Worm (Caenorhabditis elegans) whole organism, L3 larva: Measurements from ENCODE around the gene C29E4.17.
A peak's percentile ranks its signal among the peaks of the same experiment; 100 is the strongest.

Experiments used
- ama-1 ChIP-seq: fragments of 150-350 bp; optimal IDR thresholded peaks from 2 replicates; lab custom pipeline; 2018
- elt-3 ChIP-seq, 3 experiments: fragments of 150-350 bp in 1 of 3; sonication (generic microtip) in 2 of 3; optimal IDR thresholded peaks; 2 replicates in 2 of 3; 4 replicates in 1 of 3; lab custom pipeline; 2014 to 2017; ENCODE audit warnings: missing biosample characterization in 3 of 3, missing genetic modification characterization in 3 of 3
- fos-1 ChIP-seq: fragments of 150-350 bp; optimal IDR thresholded peaks from 2 replicates; lab custom pipeline; 2014; ENCODE audit warnings: missing biosample characterization, missing genetic modification characterization
- jun-1 ChIP-seq: fragments of 150-350 bp; optimal IDR thresholded peaks from 2 replicates; lab custom pipeline; 2014; ENCODE audit warnings: missing biosample characterization, missing genetic modification reagents, missing genetic modification characterization
- nfya-1 ChIP-seq: sonication (generic microtip); optimal IDR thresholded peaks from 2 replicates; lab custom pipeline; 2017; ENCODE audit warnings: missing genetic modification characterization, mild to moderate bottlenecking, missing compliant biosample characterization, antibody characterized with exemption, moderate library complexity; ENCODE audit not compliant: insufficient read depth
- nhr-11 ChIP-seq: fragments of 150-350 bp; optimal IDR thresholded peaks from 2 replicates; lab custom pipeline; 2014; ENCODE audit warnings: missing biosample characterization, missing genetic modification characterization
- nhr-237 ChIP-seq: fragments of 150-350 bp; optimal IDR thresholded peaks from 2 replicates; lab custom pipeline; 2014; ENCODE audit warnings: missing biosample characterization, missing genetic modification characterization
- nhr-25 ChIP-seq: sonication (generic microtip); optimal IDR thresholded peaks from 2 replicates; lab custom pipeline; 2017; ENCODE audit warnings: missing biosample characterization, missing genetic modification characterization
- nhr-77 ChIP-seq: fragments of 150-350 bp; optimal IDR thresholded peaks from 2 replicates; lab custom pipeline; 2014; ENCODE audit warnings: missing biosample characterization, missing genetic modification characterization
- unc-62 ChIP-seq: fragments of 150-350 bp; sonication (generic microtip); optimal IDR thresholded peaks from 4 replicates; lab custom pipeline; 2014; ENCODE audit warnings: missing biosample characterization, missing genetic modification reagents, missing genetic modification characterization

ce11 chrIII:7940819-7941218 lies 18.5 kb downstream of the C29E4.17 start, which contains the start of gene C29E4.12:
- TF ChIP-seq nhr-237 = no peak
- peak; percentile 83 for TF ChIP-seq nfya-1 (tag; lab: Kevin White, UChicago)
- no peak for TF ChIP-seq nhr-11 (tag; lab: Kevin White, UChicago)
- TF ChIP-seq nhr-77 (tag; lab: Kevin White, UChicago) = peak; percentile 48
- no peak for TF ChIP-seq unc-62 (GFP tag; lab: Kevin White, UChicago)
- no peak for TF ChIP-seq ama-1 (lab: Kevin White, UChicago)
- no peak for TF ChIP-seq jun-1 (tag; lab: Kevin White, UChicago)
- no peak for TF ChIP-seq elt-3 (tag; optimal IDR thresholded peaks at IDR 0.05; lab: Kevin White, UChicago)
- TF ChIP-seq nhr-25 (tag; lab: Kevin White, UChicago) = peak; percentile 69
- no peak for TF ChIP-seq fos-1 (tag; lab: Kevin White, UChicago)
